Worm (Caenorhabditis elegans) whole organism, L1 larva: Measurements from ENCODE around the gene spp-26.

Source experiments
- C04F5.9 ChIP-seq: sonication (generic microtip); optimal IDR thresholded peaks from 2 replicates; lab custom pipeline; 2016; ENCODE audit warnings: missing genetic modification characterization, missing compliant biosample characterization
- C34B4.2 ChIP-seq: sonication (generic microtip); optimal IDR thresholded peaks from 2 replicates; lab custom pipeline; 2017; ENCODE audit warnings: mild to moderate bottlenecking, missing genetic modification characterization, missing compliant biosample characterization
- F16B12.6 ChIP-seq: fragments of 150-350 bp; optimal IDR thresholded peaks from 2 replicates; lab custom pipeline; 2014; ENCODE audit warnings: missing biosample characterization, missing genetic modification characterization
- aha-1 ChIP-seq: fragments of 150-350 bp; optimal IDR thresholded peaks from 2 replicates; lab custom pipeline; 2014; ENCODE audit warnings: missing biosample characterization, missing genetic modification characterization
- alr-1 ChIP-seq: fragments of 200-800 bp; sonication (Bioruptor generic); optimal IDR thresholded peaks from 2 replicates; lab custom pipeline; 2018; ENCODE audit warnings: borderline replicate concordance, mild to moderate bottlenecking, missing genetic modification characterization, missing compliant biosample characterization
- ama-1 ChIP-seq: fragments of 150-350 bp; optimal IDR thresholded peaks from 2 replicates; lab custom pipeline; 2014
- blmp-1 ChIP-seq: fragments of 150-350 bp; optimal IDR thresholded peaks from 2 replicates; lab custom pipeline; 2014; ENCODE audit warnings: missing biosample characterization, missing genetic modification characterization
- ceh-8 ChIP-seq: fragments of 200-800 bp; sonication (Bioruptor generic); optimal IDR thresholded peaks from 2 replicates; lab custom pipeline; 2018; ENCODE audit warnings: mild to moderate bottlenecking, missing genetic modification characterization, moderate library complexity, missing compliant biosample characterization
- ceh-82 ChIP-seq, 3 experiments: fragments of 150-350 bp in 1 of 3; sonication (generic microtip) in 2 of 3; optimal IDR thresholded peaks; 2 replicates each; lab custom pipeline; 2014 to 2017; ENCODE audit warnings: missing biosample characterization in 3 of 3, missing genetic modification characterization in 3 of 3
- ceh-88 ChIP-seq: fragments of 200-800 bp; sonication (Bioruptor generic); IDR thresholded peaks from 2 replicates; pipeline ENCODE4 v1.3.6; 2022; ENCODE audit warnings: missing genetic modification characterization, missing compliant biosample characterization
- ceh-90 ChIP-seq: sonication (generic microtip); optimal IDR thresholded peaks from 2 replicates; lab custom pipeline; 2016; ENCODE audit warnings: missing genetic modification characterization, missing compliant biosample characterization
- dpl-1 ChIP-seq, 3 experiments: fragments of 150-350 bp in 2 of 3; sonication (generic microtip) in 1 of 3; optimal IDR thresholded peaks; 2 replicates each; lab custom pipeline; 2014 to 2017; ENCODE audit warnings: missing biosample characterization in 3 of 3, missing genetic modification characterization in 3 of 3, missing genetic modification reagents in 3 of 3
- efl-1 ChIP-seq, 4 experiments: fragments of 150-350 bp; optimal IDR thresholded peaks in 3 of 4; peaks in 1 of 4; 1 replicate in 1 of 4; 2 replicates in 3 of 4; lab custom pipeline; 2014; ENCODE audit warnings: missing biosample characterization in 2 of 4, missing genetic modification characterization in 2 of 4, missing genetic modification reagents in 2 of 4
- efl-3 ChIP-seq: fragments of 200-800 bp; sonication (Bioruptor generic); optimal IDR thresholded peaks from 2 replicates; lab custom pipeline; 2018; ENCODE audit warnings: mild to moderate bottlenecking, missing genetic modification characterization, missing compliant biosample characterization
- egl-13 ChIP-seq: sonication (generic microtip); optimal IDR thresholded peaks from 2 replicates; lab custom pipeline; 2016; ENCODE audit warnings: missing genotype, missing genetic modification reagents, missing genetic modification characterization, missing compliant biosample characterization
- elt-3 ChIP-seq, 6 experiments: fragments of 150-350 bp in 1 of 6; sonication (generic microtip); optimal IDR thresholded peaks; 2 replicates each; lab custom pipeline; 2017 to 2018; ENCODE audit warnings: missing biosample characterization in 6 of 6, missing genetic modification characterization in 6 of 6, inconsistent platforms in 1 of 6
- ets-5 ChIP-seq: fragments of 200-800 bp; sonication (Bioruptor generic); IDR thresholded peaks from 2 replicates; pipeline ENCODE4 v1.3.6; 2022; ENCODE audit warnings: missing genetic modification characterization, missing compliant biosample characterization
- fkh-4 ChIP-seq: sonication (generic microtip); optimal IDR thresholded peaks from 2 replicates; lab custom pipeline; 2016; ENCODE audit warnings: missing compliant biosample characterization, missing genetic modification characterization, borderline replicate concordance
- fos-1 ChIP-seq: fragments of 150-350 bp; optimal IDR thresholded peaks from 2 replicates; lab custom pipeline; 2014; ENCODE audit warnings: missing biosample characterization, missing genetic modification characterization
- grh-1 ChIP-seq: fragments of 200-800 bp; sonication (Bioruptor generic); IDR thresholded peaks from 2 replicates; pipeline ENCODE4 v1.3.6; 2022; ENCODE audit warnings: missing genetic modification reagents, missing genetic modification characterization, missing compliant biosample characterization
- hlh-4 ChIP-seq: sonication (generic microtip); optimal IDR thresholded peaks from 2 replicates; lab custom pipeline; 2016; ENCODE audit warnings: mild to moderate bottlenecking, missing genetic modification characterization, missing compliant biosample characterization
- irx-1 ChIP-seq: sonication (generic microtip); optimal IDR thresholded peaks from 2 replicates; lab custom pipeline; 2016; ENCODE audit warnings: missing genetic modification characterization, missing compliant biosample characterization
- isw-1 ChIP-seq: fragments of 200-800 bp; sonication (Bioruptor generic); IDR thresholded peaks from 2 replicates; pipeline ENCODE4 v1.3.6; 2022; ENCODE audit warnings: missing genetic modification characterization, missing compliant biosample characterization
- lin-14 ChIP-seq: fragments of 200-800 bp; sonication (Bioruptor generic); optimal IDR thresholded peaks from 2 replicates; lab custom pipeline; 2018; ENCODE audit warnings: mild to moderate bottlenecking, missing genetic modification characterization, moderate library complexity, missing compliant biosample characterization
- lin-15B ChIP-seq: fragments of 150-350 bp; sonication (generic microtip); optimal IDR thresholded peaks from 3 replicates; lab custom pipeline; 2014; ENCODE audit warnings: missing biosample characterization, missing genetic modification characterization
- lin-35 ChIP-seq, 2 experiments: fragments of 150-350 bp; optimal IDR thresholded peaks; 2 replicates each; lab custom pipeline; 2014; ENCODE audit warnings: missing biosample characterization in 2 of 2, missing genetic modification characterization in 2 of 2, missing genetic modification reagents in 2 of 2
- lin-39 ChIP-seq: fragments of 150-350 bp; optimal IDR thresholded peaks from 2 replicates; lab custom pipeline; 2014; ENCODE audit warnings: missing biosample characterization, missing genetic modification reagents, missing genetic modification characterization
- mep-1 ChIP-seq: fragments of 150-350 bp; optimal IDR thresholded peaks from 2 replicates; lab custom pipeline; 2014; ENCODE audit warnings: missing biosample characterization, missing genetic modification characterization
- nhr-11 ChIP-seq: fragments of 150-350 bp; optimal IDR thresholded peaks from 2 replicates; lab custom pipeline; 2014; ENCODE audit warnings: missing biosample characterization, missing genetic modification characterization
- nhr-12 ChIP-seq: sonication (generic microtip); optimal IDR thresholded peaks from 2 replicates; lab custom pipeline; 2017; ENCODE audit warnings: missing biosample characterization, missing genetic modification characterization
- nhr-19 ChIP-seq: fragments of 200-800 bp; sonication (Bioruptor generic); conservative IDR thresholded peaks from 2 replicates; pipeline ENCODE4 v1.3.6; 2022; ENCODE audit warnings: missing genetic modification characterization, missing compliant biosample characterization
- nhr-47 ChIP-seq: sonication (generic microtip); optimal IDR thresholded peaks from 2 replicates; lab custom pipeline; 2016; ENCODE audit warnings: mild to moderate bottlenecking, missing genetic modification characterization, moderate library complexity, missing compliant biosample characterization
- nhr-77 ChIP-seq: fragments of 150-350 bp; optimal IDR thresholded peaks from 2 replicates; lab custom pipeline; 2014; ENCODE audit warnings: missing biosample characterization, missing genetic modification characterization
- nhr-84 ChIP-seq: sonication (generic microtip); optimal IDR thresholded peaks from 2 replicates; lab custom pipeline; 2017; ENCODE audit warnings: missing biosample characterization, missing genetic modification characterization
- nhr-85 ChIP-seq: sonication (generic microtip); peaks from one replicate; lab custom pipeline; 2016; ENCODE audit warnings: missing genetic modification characterization, inconsistent platforms, missing compliant biosample characterization
- nhr-90 ChIP-seq: sonication (generic microtip); optimal IDR thresholded peaks from 2 replicates; lab custom pipeline; 2016; ENCODE audit warnings: mild to moderate bottlenecking, missing genetic modification characterization, missing compliant biosample characterization; ENCODE audit not compliant: poor library complexity
- pag-3 ChIP-seq: sonication (generic microtip); optimal IDR thresholded peaks from 2 replicates; lab custom pipeline; 2017; ENCODE audit warnings: missing genetic modification characterization, mild to moderate bottlenecking, missing compliant biosample characterization, antibody characterized with exemption, borderline replicate concordance; ENCODE audit not compliant: insufficient read depth
- pqm-1 ChIP-seq: sonication (generic microtip); optimal IDR thresholded peaks from 3 replicates; lab custom pipeline; 2017; ENCODE audit warnings: missing biosample characterization, missing genetic modification characterization
- skn-1 ChIP-seq: fragments of 150-350 bp; optimal IDR thresholded peaks from 2 replicates; lab custom pipeline; 2014; ENCODE audit warnings: missing biosample characterization, missing genetic modification characterization
- snu-23 ChIP-seq: sonication (generic microtip); optimal IDR thresholded peaks from 2 replicates; lab custom pipeline; 2016; ENCODE audit warnings: missing genetic modification characterization, missing compliant biosample characterization
- sox-4 ChIP-seq: sonication (generic microtip); optimal IDR thresholded peaks from 2 replicates; lab custom pipeline; 2016; ENCODE audit warnings: missing genetic modification characterization, missing compliant biosample characterization
- sup-37 ChIP-seq: fragments of 200-800 bp; sonication (Bioruptor generic); optimal IDR thresholded peaks from 2 replicates; lab custom pipeline; 2018; ENCODE audit warnings: mild to moderate bottlenecking, missing genetic modification characterization, missing compliant biosample characterization
- tlp-1 ChIP-seq: fragments of 150-350 bp; optimal IDR thresholded peaks from 2 replicates; lab custom pipeline; 2014; ENCODE audit warnings: missing biosample characterization, missing genetic modification characterization
- vab-15 ChIP-seq: sonication (generic microtip); optimal IDR thresholded peaks from 2 replicates; lab custom pipeline; 2017; ENCODE audit warnings: missing genotype, mild to moderate bottlenecking, missing genetic modification characterization, missing compliant biosample characterization
- zip-4 ChIP-seq: fragments of 200-800 bp; sonication (Bioruptor generic); optimal IDR thresholded peaks from 2 replicates; lab custom pipeline; 2018; ENCODE audit warnings: mild to moderate bottlenecking, missing genetic modification characterization, moderate library complexity, missing compliant biosample characterization
- ztf-11 ChIP-seq, 2 experiments: sonication (generic microtip); optimal IDR thresholded peaks; 2 replicates each; lab custom pipeline; 2016 to 2017; ENCODE audit warnings: missing genetic modification characterization in 2 of 2, missing biosample characterization in 1 of 2, missing compliant biosample characterization in 1 of 2

spp-26 gene

ce11 chrV:6514887-6515324 is 44.1 kb downstream of the spp-26 start, which contains the start of gene dpy-11 (continued):
- TF ChIP-seq ceh-90 (no peak), pqm-1 (tag; lab: Kevin White, UChicago) (no peak), mep-1 (tag; lab: Kevin White, UChicago) (no peak), lin-35 (GFP tag; optimal IDR thresholded peaks at IDR 0.05; lab: Kevin White, UChicago) (peak in 1 of 2 experiments; percentile 12), blmp-1 (tag; lab: Kevin White, UChicago) (peak; percentile 38), ama-1 (lab: Kevin White, UChicago) (peak; percentile 92), nhr-11 (tag; lab: Kevin White, UChicago) (no peak), C34B4.2 (tag; lab: Kevin White, UChicago) (no peak), nhr-19 (GFP tag; lab: Robert Waterston, UW) (peak; percentile 44; the same call in 1 of the 2 replicates), egl-13 (tag; lab: Kevin White, UChicago) (no peak), isw-1 (no peak), efl-3 (GFP tag; lab: Kevin White, UChicago) (no peak), ceh-82 (tag; optimal IDR thresholded peaks at IDR 0.05; lab: Kevin White, UChicago) (peak in 1 of 3 experiments; percentile 11), pag-3 (no peak), irx-1 (no peak), nhr-47 (tag; lab: Kevin White, UChicago) (peak; percentile 13)

ce11 chrV:6513786-6514430 is 45.1 kb downstream of the spp-26 start:
- peak; percentile 6 for TF ChIP-seq nhr-85
- TF ChIP-seq elt-3 (tag; optimal IDR thresholded peaks at IDR 0.05; lab: Kevin White, UChicago), result peak in 1 of 6 experiments; percentile 4
- TF ChIP-seq lin-15B (tag; lab: Kevin White, UChicago), result no peak
- no peak for TF ChIP-seq sox-4
- TF ChIP-seq blmp-1 (tag; lab: Kevin White, UChicago), result peak; percentile 70

ce11 chrV:6513356-6513755 is 45.6 kb downstream of the spp-26 start:
- TF ChIP-seq efl-1 (optimal IDR thresholded peaks at IDR 0.05; lab: Kevin White, UChicago), result no peak
- TF ChIP-seq efl-1 (GFP tag; optimal IDR thresholded peaks at IDR 0.05 in 1 of 2; lab: Kevin White, UChicago), result peak in 1 of 2 experiments; percentile 59
- no peak for TF ChIP-seq nhr-12
- no peak for TF ChIP-seq ceh-88
- TF ChIP-seq nhr-19 (GFP tag; lab: Robert Waterston, UW), result no peak
- TF ChIP-seq nhr-84, result no peak
- peak; percentile 19 for TF ChIP-seq nhr-90
- TF ChIP-seq hlh-4 (tag; lab: Kevin White, UChicago), result no peak
- TF ChIP-seq egl-13 (tag; lab: Kevin White, UChicago), result no peak
- TF ChIP-seq alr-1 (tag; lab: Kevin White, UChicago), result no peak
- TF ChIP-seq dpl-1 (GFP tag; optimal IDR thresholded peaks at IDR 0.05; lab: Kevin White, UChicago), result no peak
- TF ChIP-seq nhr-85, result no peak
- no peak for TF ChIP-seq fkh-4
- TF ChIP-seq tlp-1 (tag; lab: Kevin White, UChicago), result no peak
- TF ChIP-seq grh-1 (GFP tag; lab: Robert Waterston, UW), result no peak
- TF ChIP-seq aha-1 (tag; lab: Kevin White, UChicago), result no peak
- no peak for TF ChIP-seq nhr-47 (tag; lab: Kevin White, UChicago)
- TF ChIP-seq isw-1, result no peak
- no peak for TF ChIP-seq ceh-82 (tag; optimal IDR thresholded peaks at IDR 0.05; lab: Kevin White, UChicago)
- TF ChIP-seq pqm-1 (tag; lab: Kevin White, UChicago), result no peak
- TF ChIP-seq snu-23 (GFP tag; lab: Kevin White, UChicago), result no peak
- no peak for TF ChIP-seq lin-39 (tag; lab: Kevin White, UChicago)
- TF ChIP-seq nhr-77 (tag; lab: Kevin White, UChicago), result no peak
- no peak for TF ChIP-seq ets-5
- TF ChIP-seq blmp-1 (tag; lab: Kevin White, UChicago), result peak; percentile 94
- TF ChIP-seq F16B12.6 (tag; lab: Kevin White, UChicago), result no peak
- TF ChIP-seq zip-4 (GFP tag; lab: Kevin White, UChicago), result no peak
- TF ChIP-seq ztf-11 (tag; optimal IDR thresholded peaks at IDR 0.05; lab: Kevin White, UChicago), result no peak
- TF ChIP-seq ceh-8 (GFP tag; lab: Kevin White, UChicago), result no peak
- TF ChIP-seq sox-4, result no peak
- no peak for TF ChIP-seq skn-1 (tag; lab: Kevin White, UChicago)
- no peak for TF ChIP-seq C34B4.2 (tag; lab: Kevin White, UChicago)
- TF ChIP-seq lin-14 (GFP tag; lab: Kevin White, UChicago), result peak; percentile 72
- TF ChIP-seq vab-15 (tag; lab: Kevin White, UChicago), result no peak
- peak in 1 of 6 experiments; percentile 32 for TF ChIP-seq elt-3 (tag; optimal IDR thresholded peaks at IDR 0.05; lab: Kevin White, UChicago)
- TF ChIP-seq fos-1, result no peak
- TF ChIP-seq sup-37 (GFP tag; lab: Kevin White, UChicago), result no peak
- no peak for TF ChIP-seq C04F5.9 (tag; lab: Kevin White, UChicago)
